Fruit fly (Drosophila melanogaster): ENCODE data around the gene knk.

- no peak for TF ChIP-seq CG8478 (optimal IDR thresholded peaks at IDR 0.05)
- no peak for TF ChIP-seq CTCF (optimal IDR thresholded peaks at IDR 0.05)
These were observed 45.0 kb upstream of the knk start, which contains the start of gene Best1 for dm6 chr3R:10170356-10170876.

Data from S2 (cell line).